Fruit fly (Drosophila melanogaster): ENCODE results near the gene Faf2.

DNA sequence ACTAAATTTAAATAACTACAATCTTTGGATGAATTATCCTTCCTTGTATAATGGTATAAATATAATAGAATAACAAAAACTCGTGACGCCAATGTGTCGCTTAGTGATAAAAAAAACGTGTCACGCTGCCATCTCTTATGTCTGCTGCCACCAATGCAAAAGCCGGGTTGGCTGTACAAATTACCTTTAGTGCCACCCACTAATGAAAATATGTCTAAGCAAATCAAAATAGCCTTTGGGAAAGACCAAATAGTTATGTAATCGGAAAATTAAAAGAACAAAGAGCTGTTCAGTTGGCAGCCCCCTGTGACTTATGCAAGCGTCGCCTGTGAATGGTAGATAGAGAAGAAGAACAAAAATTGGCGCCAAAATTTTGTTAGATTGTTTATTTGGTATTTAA is 19.1 kb downstream of the Faf2 start, which contains the start of gene CG10336:
- TF ChIP-seq fd64A (GFP tag; optimal IDR thresholded peaks at IDR 0.05): no peak
- no peak for TF ChIP-seq ab (GFP tag; optimal IDR thresholded peaks at IDR 0.05)
- TF ChIP-seq CG16779 (GFP tag; IDR thresholded peaks at IDR 0.05): no peak
- no peak for TF ChIP-seq Fer2 (tag; optimal IDR thresholded peaks at IDR 0.05)
